Fruit fly (Drosophila melanogaster) whole organism, embryonic: Measurements from ENCODE around the gene CG5715.

Experiments
- CG10209 ChIP-seq: fragments of 200-800 bp; sonication (Bioruptor generic); optimal IDR thresholded peaks from 3 replicates; lab custom pipeline; 2017; ENCODE audit warnings: missing biosample characterization, mild to moderate bottlenecking, missing genetic modification characterization, missing genetic modification reagents
- CG10565 ChIP-seq: fragments of 200-800 bp; sonication (Bioruptor generic); optimal IDR thresholded peaks from 3 replicates; lab custom pipeline; 2016; ENCODE audit warnings: missing biosample characterization, mild to moderate bottlenecking, missing genetic modification characterization
- CG10654 ChIP-seq: fragments of 200-800 bp; sonication (Bioruptor generic); optimal IDR thresholded peaks from 2 replicates; lab custom pipeline; 2016; ENCODE audit warnings: missing biosample characterization, missing genetic modification characterization
- CG11696 ChIP-seq: fragments of 200-800 bp; sonication (Bioruptor generic); IDR thresholded peaks from 2 replicates; pipeline ENCODE4 v1.3.6; 2022; ENCODE audit warnings: missing biosample characterization, missing genetic modification characterization
- CG12155 ChIP-seq: fragments of 200-800 bp; sonication (Bioruptor generic); optimal IDR thresholded peaks from 3 replicates; lab custom pipeline; 2016; ENCODE audit warnings: missing biosample characterization, missing genetic modification characterization
- CG1233 ChIP-seq: fragments of 200-800 bp; sonication (Bioruptor generic); optimal IDR thresholded peaks from 4 replicates; lab custom pipeline; 2018; ENCODE audit warnings: missing biosample characterization, mild to moderate bottlenecking, missing genetic modification characterization
- CG12942 ChIP-seq: fragments of 200-800 bp; sonication (Bioruptor generic); optimal IDR thresholded peaks from 3 replicates; lab custom pipeline; 2016; ENCODE audit warnings: missing biosample characterization, missing genetic modification characterization
- CG14710 ChIP-seq: fragments of 200-800 bp; sonication (Bioruptor generic); optimal IDR thresholded peaks from 3 replicates; lab custom pipeline; 2019; ENCODE audit warnings: missing biosample characterization, mild to moderate bottlenecking, missing genetic modification characterization, moderate library complexity
- CG15696 ChIP-seq: fragments of 200-800 bp; sonication (Bioruptor generic); optimal IDR thresholded peaks from 2 replicates; lab custom pipeline; 2019; ENCODE audit warnings: missing biosample characterization, mild to moderate bottlenecking, missing genetic modification characterization, moderate library complexity
- CG32767 ChIP-seq: fragments of 200-800 bp; sonication (Bioruptor generic); IDR thresholded peaks from 2 replicates; pipeline ENCODE4 v1.3.6; 2022; ENCODE audit warnings: missing biosample characterization, missing genetic modification characterization
- CG33557 ChIP-seq: fragments of 200-800 bp; sonication (Bioruptor generic); optimal IDR thresholded peaks from 2 replicates; lab custom pipeline; 2019; ENCODE audit warnings: missing biosample characterization, mild to moderate bottlenecking, missing genetic modification characterization, moderate library complexity
- CG3407 ChIP-seq: fragments of 200-800 bp; sonication (Bioruptor generic); optimal IDR thresholded peaks from 2 replicates; lab custom pipeline; 2018; ENCODE audit warnings: missing biosample characterization, mild to moderate bottlenecking, missing genetic modification characterization
- CG34224 ChIP-seq: fragments of 200-800 bp; sonication (Bioruptor generic); IDR thresholded peaks from 3 replicates; pipeline ENCODE4 v1.3.6; 2022; ENCODE audit warnings: missing biosample characterization, missing genetic modification characterization; ENCODE audit not compliant: partially characterized antibody
- CG4360 ChIP-seq: fragments of 200-800 bp; sonication (Bioruptor generic); IDR thresholded peaks from 2 replicates; pipeline ENCODE4 v1.3.6; 2022; ENCODE audit warnings: missing biosample characterization, missing genetic modification characterization
- CG6175 ChIP-seq: fragments of 200-800 bp; sonication (Bioruptor generic); IDR thresholded peaks from 3 replicates; pipeline ENCODE4 v1.3.6; 2022; ENCODE audit warnings: missing biosample characterization, missing genetic modification characterization
- CG6813 ChIP-seq: fragments of 200-800 bp; sonication (Bioruptor generic); optimal IDR thresholded peaks from 2 replicates; lab custom pipeline; 2017; ENCODE audit warnings: missing biosample characterization, missing genetic modification characterization, mild to moderate bottlenecking, moderate library complexity, missing genetic modification reagents
- CG7556 ChIP-seq: fragments of 200-800 bp; sonication (Bioruptor generic); optimal IDR thresholded peaks from 2 replicates; lab custom pipeline; 2017; ENCODE audit warnings: missing biosample characterization, mild to moderate bottlenecking, missing genetic modification characterization
- CG7987 ChIP-seq: fragments of 200-800 bp; sonication (Bioruptor generic); optimal IDR thresholded peaks from 2 replicates; lab custom pipeline; 2018; ENCODE audit warnings: missing biosample characterization, mild to moderate bottlenecking, missing genetic modification characterization, moderate library complexity
- CG8478 ChIP-seq: fragments of >200 bp; optimal IDR thresholded peaks from 2 replicates; lab custom pipeline; 2018
- CG8924 ChIP-seq: fragments of 200-800 bp; optimal IDR thresholded peaks from 3 replicates; lab custom pipeline; 2019; ENCODE audit warnings: missing biosample characterization, mild to moderate bottlenecking, missing genetic modification characterization, moderate library complexity
- Camta ChIP-seq: fragments of 200-800 bp; sonication (Bioruptor generic); optimal IDR thresholded peaks from 2 replicates; lab custom pipeline; 2016; ENCODE audit warnings: missing biosample characterization, missing genetic modification characterization
- D ChIP-seq, 2 experiments: fragments of 200-800 bp in 1 of 2; fragments of >200 bp in 1 of 2; sonication (Bioruptor generic) in 1 of 2; optimal IDR thresholded peaks; 2 replicates in 1 of 2; 3 replicates in 1 of 2; lab custom pipeline; 2017; ENCODE audit warnings: mild to moderate bottlenecking in 1 of 2, missing biosample characterization in 1 of 2, missing genetic modification characterization in 1 of 2, missing genetic modification reagents in 1 of 2
- D19A ChIP-seq: fragments of 200-800 bp; optimal IDR thresholded peaks from 3 replicates; lab custom pipeline; 2019; ENCODE audit warnings: missing biosample characterization, mild to moderate bottlenecking, missing genetic modification characterization, moderate library complexity
- Deaf1 ChIP-seq: fragments of 200-800 bp; optimal IDR thresholded peaks from 3 replicates; lab custom pipeline; 2019; ENCODE audit warnings: missing biosample characterization, mild to moderate bottlenecking, missing genetic modification characterization, moderate library complexity
- Kr ChIP-seq: fragments of 200-800 bp; sonication (Bioruptor generic); optimal IDR thresholded peaks from 2 replicates; lab custom pipeline; 2017; ENCODE audit warnings: missing biosample characterization, mild to moderate bottlenecking, missing genetic modification characterization
- Mes4 ChIP-seq: fragments of 200-800 bp; sonication (Bioruptor generic); optimal IDR thresholded peaks from 2 replicates; lab custom pipeline; 2016; ENCODE audit warnings: missing biosample characterization, missing genetic modification characterization
- Stat92E ChIP-seq, 3 experiments: fragments of >200 bp in 2 of 3; fragments of 200-800 bp in 1 of 3; sonication (Bioruptor generic) in 1 of 3; optimal IDR thresholded peaks; 2 replicates each; lab custom pipeline; 2017 to 2019; ENCODE audit warnings: missing biosample characterization in 3 of 3, missing genetic modification characterization in 3 of 3, mild to moderate bottlenecking in 1 of 3, moderate library complexity in 1 of 3
- Xrp1 ChIP-seq: fragments of 200-800 bp; sonication (Bioruptor generic); IDR thresholded peaks from 2 replicates; pipeline ENCODE4 v1.3.6; 2022; ENCODE audit warnings: missing biosample characterization, missing genetic modification characterization
- ac ChIP-seq: fragments of 200-800 bp; sonication (Bioruptor generic); optimal IDR thresholded peaks from 3 replicates; lab custom pipeline; 2017; ENCODE audit warnings: missing biosample characterization, mild to moderate bottlenecking, missing genetic modification characterization
- cg ChIP-seq: fragments of 200-800 bp; sonication (Bioruptor generic); optimal IDR thresholded peaks from 3 replicates; lab custom pipeline; 2019; ENCODE audit warnings: missing biosample characterization, mild to moderate bottlenecking, missing genetic modification characterization, moderate library complexity
- chinmo ChIP-seq: fragments of 200-800 bp; sonication (Bioruptor generic); IDR thresholded peaks from 4 replicates; pipeline ENCODE4 v1.3.6; 2022; ENCODE audit warnings: missing biosample characterization, missing genetic modification characterization; ENCODE audit not compliant: partially characterized antibody
- chm ChIP-seq: fragments of 200-800 bp; sonication (Bioruptor generic); IDR thresholded peaks from 2 replicates; pipeline ENCODE4 v1.3.6; 2022; ENCODE audit warnings: missing biosample characterization, missing genetic modification characterization
- crol ChIP-seq: fragments of 200-800 bp; sonication (Bioruptor generic); IDR thresholded peaks from 2 replicates; pipeline ENCODE4 v1.3.6; 2022; ENCODE audit warnings: missing biosample characterization, missing genetic modification characterization
- dmrt11E ChIP-seq: fragments of 200-800 bp; sonication (Bioruptor generic); optimal IDR thresholded peaks from 3 replicates; lab custom pipeline; 2018; ENCODE audit warnings: missing biosample characterization, mild to moderate bottlenecking, missing genetic modification characterization, moderate library complexity
- gcm ChIP-seq: fragments of 200-800 bp; sonication (Bioruptor generic); optimal IDR thresholded peaks from 2 replicates; lab custom pipeline; 2019; ENCODE audit warnings: missing biosample characterization, mild to moderate bottlenecking, missing genetic modification characterization, moderate library complexity
- hkb ChIP-seq, 2 experiments: fragments of 200-800 bp in 1 of 2; fragments of >200 bp in 1 of 2; sonication (Bioruptor generic) in 1 of 2; IDR thresholded peaks in 1 of 2; optimal IDR thresholded peaks in 1 of 2; 2 replicates each; pipeline versions ENCODE4 v1.3.6 to Lab custom; 2017 to 2022; ENCODE audit warnings: missing biosample characterization in 1 of 2, missing genetic modification characterization in 1 of 2
- hth ChIP-seq: fragments of >200 bp; optimal IDR thresholded peaks from 2 replicates; lab custom pipeline; 2017; ENCODE audit warnings: inconsistent platforms
- kni ChIP-seq: fragments of 200-800 bp; sonication (Bioruptor generic); optimal IDR thresholded peaks from 3 replicates; lab custom pipeline; 2017; ENCODE audit warnings: mild to moderate bottlenecking, missing biosample characterization, missing genetic modification reagents, missing genetic modification characterization
- nom ChIP-seq: fragments of 200-800 bp; sonication (Bioruptor generic); optimal IDR thresholded peaks from 2 replicates; lab custom pipeline; 2017; ENCODE audit warnings: missing biosample characterization, missing genetic modification characterization, mild to moderate bottlenecking, moderate library complexity, missing genetic modification reagents
- org-1 ChIP-seq: fragments of 200-800 bp; sonication (Bioruptor generic); optimal IDR thresholded peaks from 2 replicates; lab custom pipeline; 2017; ENCODE audit warnings: missing biosample characterization, missing genetic modification characterization
- sens ChIP-seq: fragments of 200-800 bp; sonication (Bioruptor generic); peaks from one replicate; lab custom pipeline; 2016; ENCODE audit warnings: missing biosample characterization, missing genetic modification characterization
- tll ChIP-seq, 2 experiments: fragments of 200-800 bp in 1 of 2; fragments of >200 bp in 1 of 2; sonication (Bioruptor generic) in 1 of 2; optimal IDR thresholded peaks; 2 replicates each; lab custom pipeline; 2017 to 2019; ENCODE audit warnings: missing biosample characterization in 2 of 2, missing genetic modification characterization in 2 of 2, mild to moderate bottlenecking in 1 of 2, moderate library complexity in 1 of 2
- twi ChIP-seq: fragments of 200-800 bp; optimal IDR thresholded peaks from 2 replicates; lab custom pipeline; 2019; ENCODE audit warnings: missing biosample characterization, mild to moderate bottlenecking, missing genetic modification characterization, moderate library complexity
- tx ChIP-seq: fragments of 200-800 bp; sonication (Bioruptor generic); optimal IDR thresholded peaks from 2 replicates; lab custom pipeline; 2016; ENCODE audit warnings: missing biosample characterization, missing genetic modification characterization
- unpg ChIP-seq: fragments of 200-800 bp; sonication (Bioruptor generic); optimal IDR thresholded peaks from 3 replicates; lab custom pipeline; 2018; ENCODE audit warnings: missing biosample characterization, mild to moderate bottlenecking, missing genetic modification characterization, moderate library complexity
- zfh1 ChIP-seq: fragments of 200-800 bp; sonication (Bioruptor generic); IDR thresholded peaks from 3 replicates; pipeline ENCODE4 v1.3.6; 2022; ENCODE audit warnings: missing biosample characterization, missing genetic modification characterization

CG5715 gene

DNA sequence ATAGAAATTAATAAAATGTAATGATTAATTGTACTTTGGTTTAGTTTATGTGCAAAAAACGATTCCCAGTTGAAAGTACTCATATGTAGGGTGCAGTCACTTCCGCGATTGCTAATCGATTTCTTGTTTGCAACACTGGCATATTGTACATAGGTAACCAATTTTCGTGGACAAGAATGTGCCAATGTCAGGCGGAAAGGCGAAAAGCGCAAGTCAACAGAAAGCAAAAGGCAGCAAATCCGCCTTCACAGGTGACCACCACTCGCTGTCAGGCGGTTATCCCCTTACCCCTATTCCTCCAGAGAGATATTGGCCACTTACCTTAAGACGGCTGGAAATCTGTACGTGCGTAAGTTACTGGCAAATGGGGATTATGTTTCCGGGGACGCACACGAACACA lies 23.6 kb downstream of the CG5715 start:
- TF ChIP-seq chinmo (GFP tag; lab: Robert Waterston, UW) (no peak), nom (GFP tag; lab: Kevin White, UChicago) (no peak), tll (GFP tag; optimal IDR thresholded peaks at IDR 0.05; lab: Kevin White, UChicago) (peak in 1 of 2 experiments; percentile 30), CG32767 (no peak), CG7987 (GFP tag; lab: Kevin White, UChicago) (no peak), Stat92E (GFP tag; optimal IDR thresholded peaks at IDR 0.05; lab: Kevin White, UChicago) (no peak), CG12155 (GFP tag; lab: Kevin White, UChicago) (no peak), CG34224 (GFP tag; lab: Robert Waterston, UW) (no peak), CG10654 (GFP tag; lab: Kevin White, UChicago) (no peak), hkb (optimal IDR thresholded peaks at IDR 0.05; lab: Kevin White, UChicago) (peak; percentile 9), hkb (GFP tag; IDR thresholded peaks at IDR 0.05; lab: Robert Waterston, UW) (no peak), Camta (GFP tag; lab: Kevin White, UChicago) (no peak), CG3407 (GFP tag; lab: Kevin White, UChicago) (no peak)

DNA sequence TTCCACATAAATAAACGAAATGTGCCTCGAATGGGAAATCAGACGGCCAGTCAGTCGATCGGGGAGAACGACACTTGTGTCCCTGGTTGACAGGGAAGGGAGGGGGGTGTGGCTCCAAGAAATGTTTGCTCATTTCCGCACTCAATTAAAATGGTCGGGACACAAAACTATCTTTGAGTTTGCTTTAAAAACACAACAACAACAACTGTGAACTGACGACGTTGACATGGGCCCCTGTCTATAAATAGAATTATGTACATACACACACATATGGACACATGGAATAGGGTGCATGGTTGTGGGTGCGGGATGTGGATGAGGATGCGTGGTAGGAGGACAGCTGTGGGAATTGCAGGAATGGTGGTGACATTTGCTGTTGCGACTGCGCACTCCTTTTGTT lies 24.2 kb downstream of the CG5715 start:
- TF ChIP-seq tx (GFP tag; lab: Kevin White, UChicago) = no peak
- peak; percentile 94 for TF ChIP-seq CG4360 (GFP tag; lab: Robert Waterston, UW)
- 0 out of 3 replicates have a peak, but pooled peaks have one; percentile 52 for TF ChIP-seq zfh1 (GFP tag; lab: Robert Waterston, UW)
- peak; percentile 47 for TF ChIP-seq ac
- TF ChIP-seq CG15696 (tag; lab: Kevin White, UChicago) = peak; percentile 75
- peak; percentile 37 for TF ChIP-seq dmrt11E (tag; lab: Kevin White, UChicago)
- TF ChIP-seq cg (GFP tag; lab: Kevin White, UChicago) = peak; percentile 52
- TF ChIP-seq kni (GFP tag; lab: Kevin White, UChicago) = peak; percentile 73
- TF ChIP-seq CG10209 (GFP tag; lab: Kevin White, UChicago) = peak; percentile 18
- TF ChIP-seq CG14710 = peak; percentile 2
- 0 out of 2 replicates have a peak, but pooled peaks have one; percentile 10 for TF ChIP-seq CG11696
- peak; percentile 12 for TF ChIP-seq org-1 (GFP tag; lab: Kevin White, UChicago)
- no peak for TF ChIP-seq CG12942 (GFP tag; lab: Kevin White, UChicago)
- peak; percentile 95 for TF ChIP-seq twi (tag; lab: Kevin White, UChicago)
- TF ChIP-seq crol (GFP tag; lab: Robert Waterston, UW) = peak; percentile 78
- TF ChIP-seq CG8924 (tag; lab: Kevin White, UChicago) = peak; percentile 33
- TF ChIP-seq chm (GFP tag; lab: Robert Waterston, UW) = 0 out of 2 replicates have a peak, but pooled peaks have one; percentile 40
- TF ChIP-seq CG6175 (GFP tag; lab: Robert Waterston, UW) = no peak
- TF ChIP-seq CG1233 = no peak
- peak; percentile 44 for TF ChIP-seq Kr (GFP tag; lab: Kevin White, UChicago)
- TF ChIP-seq Xrp1 = no peak
- TF ChIP-seq CG10565 (GFP tag; lab: Kevin White, UChicago) = no peak
- TF ChIP-seq hth (lab: Kevin White, UChicago) = peak; percentile 9
- no peak for TF ChIP-seq Mes4 (GFP tag; lab: Kevin White, UChicago)
- peak; percentile 2 for TF ChIP-seq CG8478 (lab: Kevin White, UChicago)
- peak; percentile 23 for TF ChIP-seq CG6813 (GFP tag; lab: Kevin White, UChicago)
- TF ChIP-seq gcm = peak; percentile 42
- TF ChIP-seq CG33557 (GFP tag; lab: Kevin White, UChicago) = peak; percentile 58
- TF ChIP-seq sens (GFP tag; lab: Kevin White, UChicago) = peak; percentile 66
- TF ChIP-seq D19A (tag; lab: Kevin White, UChicago) = peak; percentile 39
- TF ChIP-seq unpg (GFP tag; lab: Kevin White, UChicago) = no peak
- no peak for TF ChIP-seq CG7556
- TF ChIP-seq Deaf1 (tag; lab: Kevin White, UChicago) = no peak
- TF ChIP-seq D (optimal IDR thresholded peaks at IDR 0.05; lab: Kevin White, UChicago) = peak; percentile 4
- TF ChIP-seq D (GFP tag; optimal IDR thresholded peaks at IDR 0.05; lab: Kevin White, UChicago) = peak; percentile 19
